Fruit fly (Drosophila melanogaster): Measurements from ENCODE around the gene CG14647.

- TF ChIP-seq Dll (optimal IDR thresholded peaks at IDR 0.05), result no peak
- TF ChIP-seq psq (optimal IDR thresholded peaks at IDR 0.05), result no peak
These were observed 3.5 kb downstream of the CG14647 start for dm6 chr3R:4403706-4404392.
